Fruit fly (Drosophila melanogaster): ENCODE measurements around the gene ClpP.

DNA sequence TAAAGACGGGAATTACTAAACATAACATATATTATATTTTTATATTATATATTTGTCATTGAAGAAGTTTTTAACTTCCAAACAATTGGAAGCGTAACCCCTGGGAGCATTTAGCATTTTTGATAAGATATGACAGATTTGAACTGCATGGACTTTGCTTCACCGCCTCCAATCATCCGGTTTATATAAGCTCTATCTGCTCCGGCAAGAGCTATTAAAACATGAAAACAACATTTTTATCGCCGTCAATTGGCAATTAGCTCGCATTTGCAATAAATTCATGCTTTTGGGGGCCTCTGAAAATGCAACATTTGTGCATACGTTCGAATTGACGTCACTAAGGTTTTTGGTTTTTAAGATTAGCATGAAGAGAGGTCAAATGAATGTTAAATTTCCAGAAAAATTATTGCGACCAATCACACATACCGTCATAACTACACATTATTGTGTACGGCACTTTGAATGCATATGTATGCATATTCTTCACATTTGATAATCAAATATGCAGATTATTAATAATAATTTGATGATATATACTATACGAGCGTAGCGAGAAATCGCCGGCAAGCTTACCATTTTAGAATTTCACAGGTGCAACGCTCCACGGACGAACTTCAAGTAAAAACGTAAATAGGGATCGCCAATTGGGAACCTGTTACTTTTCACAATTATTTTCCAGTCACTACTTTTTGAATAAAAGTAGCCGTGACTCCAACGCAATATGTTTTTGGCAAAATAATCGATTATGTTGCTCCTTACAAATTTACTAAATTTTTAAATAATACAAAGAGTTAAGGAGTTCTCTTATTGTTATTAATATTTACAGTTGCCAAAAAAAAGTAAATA, 39.3 kb downstream of the ClpP start, which contains the start of gene Mdh1:
- no peak for TF ChIP-seq CG8478 (optimal IDR thresholded peaks at IDR 0.05)
- no peak for TF ChIP-seq CTCF (optimal IDR thresholded peaks at IDR 0.05)

All from S2 (cell line).